Worm (Caenorhabditis elegans) whole organism, mixed stage, embryonic: ENCODE results near the gene F28E10.1.

Experiments used
- M03D4.4 ChIP-seq: sonication (generic microtip); optimal IDR thresholded peaks from 2 replicates; lab custom pipeline; 2017; ENCODE audit warnings: mild to moderate bottlenecking, missing genetic modification characterization, missing compliant biosample characterization
- bed-3 ChIP-seq: fragments of 200-800 bp; sonication (Bioruptor generic); optimal IDR thresholded peaks from 3 replicates; lab custom pipeline; 2018; ENCODE audit warnings: mild to moderate bottlenecking, missing genetic modification characterization, moderate library complexity, missing compliant biosample characterization
- ces-1 ChIP-seq: fragments of 150-350 bp; optimal IDR thresholded peaks from 2 replicates; lab custom pipeline; 2014; ENCODE audit warnings: missing biosample characterization, missing genetic modification reagents, missing genetic modification characterization
- lsy-2 ChIP-seq: fragments of 150-350 bp; optimal IDR thresholded peaks from 2 replicates; lab custom pipeline; 2014; ENCODE audit warnings: missing biosample characterization, missing genetic modification characterization
- mab-5 ChIP-seq: fragments of 150-350 bp; optimal IDR thresholded peaks from 2 replicates; lab custom pipeline; 2014; ENCODE audit warnings: missing biosample characterization, missing genetic modification characterization
- mep-1 ChIP-seq: fragments of 150-350 bp; optimal IDR thresholded peaks from 2 replicates; lab custom pipeline; 2017; ENCODE audit warnings: missing biosample characterization, missing genetic modification reagents, missing genetic modification characterization, inconsistent platforms
- nhr-12 ChIP-seq: fragments of 150-350 bp; optimal IDR thresholded peaks from 2 replicates; lab custom pipeline; 2014; ENCODE audit warnings: missing biosample characterization, missing genetic modification characterization
- nhr-237 ChIP-seq: fragments of 150-350 bp; optimal IDR thresholded peaks from 2 replicates; lab custom pipeline; 2014; ENCODE audit warnings: missing biosample characterization, missing genetic modification characterization
- nhr-28 ChIP-seq: fragments of 150-350 bp; optimal IDR thresholded peaks from 2 replicates; lab custom pipeline; 2014; ENCODE audit warnings: missing biosample characterization, missing genetic modification characterization
- nhr-76 ChIP-seq: sonication (generic microtip); optimal IDR thresholded peaks from 2 replicates; lab custom pipeline; 2017; ENCODE audit warnings: missing biosample characterization, missing genetic modification characterization
- snpc-4 ChIP-seq: fragments of 150-350 bp; optimal IDR thresholded peaks from 2 replicates; lab custom pipeline; 2014; ENCODE audit warnings: missing biosample characterization, missing genetic modification characterization
- tbx-8 ChIP-seq: fragments of 200-800 bp; sonication (Bioruptor generic); optimal IDR thresholded peaks from 2 replicates; lab custom pipeline; 2018; ENCODE audit warnings: mild to moderate bottlenecking, missing genetic modification characterization, moderate library complexity, missing compliant biosample characterization
- unc-62 ChIP-seq: fragments of 150-350 bp; optimal IDR thresholded peaks from 2 replicates; lab custom pipeline; 2014; ENCODE audit warnings: missing biosample characterization, missing genetic modification reagents, missing genetic modification characterization

ce11 chrIV:4557731-4558130 is 10.9 kb upstream of the F28E10.1 start:
- TF ChIP-seq nhr-237 (tag; lab: Kevin White, UChicago) (no peak), lsy-2 (tag; lab: Kevin White, UChicago) (no peak), tbx-8 (GFP tag; lab: Kevin White, UChicago) (no peak), bed-3 (GFP tag; lab: Kevin White, UChicago) (no peak), ces-1 (GFP tag; lab: Kevin White, UChicago) (no peak), unc-62 (GFP tag; lab: Kevin White, UChicago) (no peak), mep-1 (tag; lab: Kevin White, UChicago) (no peak), snpc-4 (no peak), nhr-12 (tag; lab: Kevin White, UChicago) (no peak), M03D4.4 (tag; lab: Kevin White, UChicago) (no peak), nhr-28 (tag; lab: Kevin White, UChicago) (no peak), nhr-76 (tag; lab: Kevin White, UChicago) (no peak), mab-5 (tag; lab: Kevin White, UChicago) (no peak)
